Worm (Caenorhabditis elegans) whole organism, early embryonic: Measurements from ENCODE around the gene srr-10.

Experiments used
- B0310.2 ChIP-seq: sonication (generic microtip); optimal IDR thresholded peaks from 2 replicates; lab custom pipeline; 2016; ENCODE audit warnings: mild to moderate bottlenecking, missing genetic modification characterization, missing compliant biosample characterization
- F13C5.2 ChIP-seq: sonication (generic microtip); optimal IDR thresholded peaks from 2 replicates; lab custom pipeline; 2017; ENCODE audit warnings: mild to moderate bottlenecking, missing genetic modification characterization, inconsistent platforms, missing compliant biosample characterization
- ama-1 ChIP-seq: fragments of 150-350 bp; optimal IDR thresholded peaks from 2 replicates; lab custom pipeline; 2014
- ceh-13 ChIP-seq: fragments of 200-800 bp; sonication (Bioruptor generic); optimal IDR thresholded peaks from 2 replicates; lab custom pipeline; 2018; ENCODE audit warnings: mild to moderate bottlenecking, missing genetic modification characterization, missing compliant biosample characterization
- ceh-36 ChIP-seq: sonication (generic microtip); optimal IDR thresholded peaks from 2 replicates; lab custom pipeline; 2016; ENCODE audit warnings: missing genetic modification characterization, inconsistent platforms, missing compliant biosample characterization
- ets-7 ChIP-seq: sonication (generic microtip); optimal IDR thresholded peaks from 2 replicates; lab custom pipeline; 2016; ENCODE audit warnings: missing genotype, missing genetic modification characterization, missing compliant biosample characterization
- flt-1 ChIP-seq: fragments of 200-800 bp; sonication (Bioruptor generic); IDR thresholded peaks from 2 replicates; pipeline ENCODE4 v1.3.6; 2022; ENCODE audit warnings: missing genetic modification characterization, missing compliant biosample characterization
- hmbx-1 ChIP-seq: sonication (generic microtip); optimal IDR thresholded peaks from 2 replicates; lab custom pipeline; 2016; ENCODE audit warnings: mild to moderate bottlenecking, missing genetic modification characterization, missing compliant biosample characterization
- pes-1 ChIP-seq: fragments of 200-800 bp; sonication (Bioruptor generic); IDR thresholded peaks from 2 replicates; pipeline ENCODE4 v1.3.6; 2022; ENCODE audit warnings: missing genetic modification reagents, missing genetic modification characterization, missing compliant biosample characterization
- scrt-1 ChIP-seq: fragments of 200-800 bp; sonication (Bioruptor generic); IDR thresholded peaks from 2 replicates; pipeline ENCODE4 v1.3.6; 2022; ENCODE audit warnings: missing genetic modification characterization, missing compliant biosample characterization
- tbx-11 ChIP-seq: fragments of 200-800 bp; sonication (Bioruptor generic); IDR thresholded peaks from 2 replicates; pipeline ENCODE4 v1.3.6; 2022; ENCODE audit warnings: missing genetic modification characterization, missing compliant biosample characterization
- tbx-37 ChIP-seq: fragments of 200-800 bp; sonication (Bioruptor generic); conservative IDR thresholded peaks from 2 replicates; pipeline ENCODE4 v1.3.6; 2022; ENCODE audit warnings: missing genetic modification reagents, missing genetic modification characterization, missing compliant biosample characterization
- tra-4 ChIP-seq: sonication (generic microtip); optimal IDR thresholded peaks from 2 replicates; lab custom pipeline; 2017; ENCODE audit warnings: missing genetic modification characterization, missing compliant biosample characterization

DNA sequence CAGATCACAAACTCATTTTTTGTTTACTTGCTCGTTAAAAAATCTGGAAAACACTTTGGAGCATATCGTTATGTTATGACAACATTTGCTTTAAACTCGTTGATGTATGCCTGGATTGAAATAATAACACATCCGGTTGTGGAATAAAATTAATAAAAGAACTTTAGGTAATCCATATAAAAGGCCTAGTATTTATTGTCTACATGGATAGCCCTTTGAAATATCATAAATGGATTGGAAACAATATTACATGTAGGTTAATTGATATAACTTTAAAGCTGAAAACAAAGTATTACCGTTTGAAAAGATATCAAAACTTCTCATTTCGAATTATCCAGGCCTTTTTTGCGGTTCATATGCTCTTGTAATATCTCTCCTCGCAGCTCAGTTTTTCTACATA lies 44.8 kb upstream of the srr-10 start:
- TF ChIP-seq hmbx-1 (no peak), ceh-13 (GFP tag; lab: Kevin White, UChicago) (no peak), pes-1 (no peak), ama-1 (lab: Kevin White, UChicago) (no peak), ets-7 (tag; lab: Kevin White, UChicago) (no peak), tbx-37 (GFP tag; lab: Robert Waterston, UW) (no peak), tbx-11 (no peak), B0310.2 (tag; lab: Kevin White, UChicago) (no peak), F13C5.2 (tag; lab: Kevin White, UChicago) (no peak), flt-1 (no peak), tra-4 (tag; lab: Kevin White, UChicago) (no peak), ceh-36 (no peak), scrt-1 (GFP tag; lab: Robert Waterston, UW) (no peak)
